Worm (Caenorhabditis elegans): ENCODE results near the gene ckk-1.

ce11 chrIII:5675384-5675984, 40.2 kb downstream of the ckk-1 start:
- TF ChIP-seq him-1 (tag; optimal IDR thresholded peaks at IDR 0.05): no peak
- TF ChIP-seq dao-5 (tag; optimal IDR thresholded peaks at IDR 0.05): no peak
- no peak for TF ChIP-seq W03F9.2 (tag; optimal IDR thresholded peaks at IDR 0.05)
